Fruit fly (Drosophila melanogaster) Kc167 (cell line): ENCODE measurements around the gene Cpr73D.

Experiments
- Myc ChIP-seq: fragments of >200 bp; optimal IDR thresholded peaks from 2 replicates; lab custom pipeline; 2017; ENCODE audit warnings: missing external identifiers
- h ChIP-seq: fragments of >200 bp; optimal IDR thresholded peaks from 3 replicates; lab custom pipeline; 2018; ENCODE audit warnings: missing external identifiers
- insv ChIP-seq: fragments of >200 bp; optimal IDR thresholded peaks from 3 replicates; lab custom pipeline; 2018; ENCODE audit warnings: missing external identifiers
- psq ChIP-seq: fragments of >200 bp; optimal IDR thresholded peaks from 2 replicates; lab custom pipeline; 2017; ENCODE audit warnings: missing external identifiers
- ttk ChIP-seq: sonication (Bioruptor generic); optimal IDR thresholded peaks from 2 replicates; lab custom pipeline; 2017; ENCODE audit warnings: missing external identifiers

DNA sequence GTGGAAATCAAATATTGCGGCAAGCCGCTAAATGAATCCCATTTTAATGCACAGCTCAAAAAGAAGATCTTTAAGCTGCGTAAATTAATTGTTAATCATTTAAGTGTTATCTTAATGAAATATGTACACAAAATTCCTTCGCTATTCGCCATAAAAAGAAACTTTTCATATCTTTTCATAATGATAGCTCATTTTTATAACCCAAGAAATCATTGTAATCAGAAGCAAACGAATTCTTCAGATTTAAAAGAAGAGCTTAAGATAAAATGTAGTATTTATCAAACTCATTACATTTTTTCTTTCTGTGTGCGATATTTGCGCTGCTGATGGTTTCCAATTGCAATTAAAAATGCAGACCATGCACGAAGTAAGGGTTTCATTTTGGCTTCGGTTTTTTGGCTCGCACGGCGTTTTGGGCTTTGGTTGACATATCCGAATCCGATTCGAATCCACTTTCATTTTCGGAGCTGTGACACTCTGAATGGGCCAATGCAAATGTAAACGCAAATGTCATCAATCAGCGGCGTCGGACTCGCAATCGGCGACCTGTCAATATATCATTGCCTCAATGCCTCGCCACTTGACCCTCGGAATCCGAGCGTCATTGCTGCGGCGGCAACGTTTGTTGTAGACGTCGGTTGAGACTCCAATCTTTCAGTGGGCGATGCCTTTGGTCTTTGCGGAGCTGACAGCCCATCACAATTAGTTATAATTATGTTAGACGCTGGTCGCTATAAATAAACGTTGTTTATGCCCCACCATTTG is 39.9 kb downstream of the Cpr73D start:
- TF ChIP-seq ttk (lab: Kevin White, UChicago) (no peak), psq (no peak), insv (no peak), Myc (lab: Kevin White, UChicago) (no peak), h (lab: Kevin White, UChicago) (no peak)
